Worm (Caenorhabditis elegans) whole organism, late embryonic: Measurements from ENCODE around the gene aco-2.

ENCODE experiments used
- eyg-1 ChIP-seq: sonication (generic microtip); optimal IDR thresholded peaks from 2 replicates; lab custom pipeline; 2016; ENCODE audit warnings: missing genotype, missing genetic modification characterization, missing compliant biosample characterization
- hlh-30 ChIP-seq: sonication (generic microtip); optimal IDR thresholded peaks from 2 replicates; lab custom pipeline; 2017; ENCODE audit warnings: antibody characterized with exemption, missing genetic modification characterization, missing compliant biosample characterization; ENCODE audit not compliant: insufficient read depth
- nfya-1 ChIP-seq: sonication (generic microtip); optimal IDR thresholded peaks from 2 replicates; lab custom pipeline; 2017; ENCODE audit warnings: missing genetic modification characterization, mild to moderate bottlenecking, missing compliant biosample characterization, antibody characterized with exemption, moderate library complexity
- pag-3 ChIP-seq: sonication (generic microtip); optimal IDR thresholded peaks from 2 replicates; lab custom pipeline; 2016; ENCODE audit warnings: missing compliant biosample characterization, missing genetic modification characterization, borderline replicate concordance
- pat-9 ChIP-seq: fragments of 200-800 bp; sonication (Bioruptor generic); optimal IDR thresholded peaks from 2 replicates; lab custom pipeline; 2018; ENCODE audit warnings: mild to moderate bottlenecking, missing genetic modification characterization, moderate library complexity, missing compliant biosample characterization
- pqm-1 ChIP-seq: sonication (generic microtip); optimal IDR thresholded peaks from 2 replicates; lab custom pipeline; 2016; ENCODE audit warnings: missing genetic modification characterization, missing compliant biosample characterization
- rnt-1 ChIP-seq: sonication (generic microtip); optimal IDR thresholded peaks from 2 replicates; lab custom pipeline; 2016; ENCODE audit warnings: missing genetic modification characterization, missing compliant biosample characterization
- sox-4 ChIP-seq: sonication (generic microtip); optimal IDR thresholded peaks from 2 replicates; lab custom pipeline; 2017; ENCODE audit warnings: mild to moderate bottlenecking, missing genetic modification characterization, inconsistent platforms, missing compliant biosample characterization
- unc-55 ChIP-seq: sonication (generic microtip); optimal IDR thresholded peaks from 2 replicates; lab custom pipeline; 2017; ENCODE audit warnings: missing biosample characterization, missing genetic modification reagents, missing genetic modification characterization

ce11 chrIII:8004091-8004490, 30.6 kb downstream of the aco-2 start, which contains the start of gene C06G4.6:
- TF ChIP-seq pat-9 (no peak), pqm-1 (no peak), rnt-1 (tag; lab: Kevin White, UChicago) (no peak), eyg-1 (tag; lab: Kevin White, UChicago) (no peak), hlh-30 (no peak), sox-4 (no peak), pag-3 (no peak), nfya-1 (tag; lab: Kevin White, UChicago) (no peak), unc-55 (GFP tag; lab: Kevin White, UChicago) (no peak)
